Worm (Caenorhabditis elegans): ENCODE data around the gene ins-16.

DNA sequence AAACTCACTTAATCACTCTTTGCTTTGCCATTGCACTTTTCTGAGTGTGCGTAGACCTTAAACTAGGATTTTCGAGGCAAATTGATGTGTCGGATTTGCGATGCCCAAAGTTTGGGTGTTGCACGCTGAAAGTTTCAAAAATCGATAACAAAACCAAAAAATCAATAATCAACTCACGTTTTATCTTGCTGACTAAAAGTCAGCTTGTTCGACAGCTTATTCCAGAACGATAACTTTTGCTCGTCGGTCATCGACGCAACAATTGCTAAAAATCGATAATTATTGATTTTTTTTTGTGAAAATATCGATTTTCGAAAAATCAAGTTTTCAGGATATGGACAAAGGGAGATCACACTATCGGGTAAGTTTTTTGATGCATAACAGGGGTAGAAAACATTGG, 48.2 kb downstream of the ins-16 start:
- TF ChIP-seq nhr-76 (tag; optimal IDR thresholded peaks at IDR 0.05) (no peak), Y75B8A.6 (GFP tag; IDR thresholded peaks at IDR 0.05) (no peak), dpl-1 (GFP tag; optimal IDR thresholded peaks at IDR 0.05) (no peak), ceh-44 (GFP tag; IDR thresholded peaks at IDR 0.05) (no peak), jun-1 (tag; optimal IDR thresholded peaks at IDR 0.05) (no peak), aly-2 (tag; optimal IDR thresholded peaks at IDR 0.05) (no peak), pqm-1 (tag; optimal IDR thresholded peaks at IDR 0.05) (no peak)

All from whole organism, L4 larva.